Worm (Caenorhabditis elegans) whole organism, early embryonic: ENCODE results near the gene C55A1.6.

Experiments used
- B0310.2 ChIP-seq: sonication (generic microtip); optimal IDR thresholded peaks from 2 replicates; lab custom pipeline; 2016; ENCODE audit warnings: mild to moderate bottlenecking, missing genetic modification characterization, missing compliant biosample characterization
- aly-1 ChIP-seq: sonication (generic microtip); optimal IDR thresholded peaks from 2 replicates; lab custom pipeline; 2016; ENCODE audit warnings: missing genetic modification characterization, missing compliant biosample characterization
- ama-1 ChIP-seq: fragments of 150-350 bp; optimal IDR thresholded peaks from 2 replicates; lab custom pipeline; 2014
- ceh-13 ChIP-seq: fragments of 200-800 bp; sonication (Bioruptor generic); optimal IDR thresholded peaks from 2 replicates; lab custom pipeline; 2018; ENCODE audit warnings: mild to moderate bottlenecking, missing genetic modification characterization, missing compliant biosample characterization
- flt-1 ChIP-seq: fragments of 200-800 bp; sonication (Bioruptor generic); IDR thresholded peaks from 2 replicates; pipeline ENCODE4 v1.3.6; 2022; ENCODE audit warnings: missing genetic modification characterization, missing compliant biosample characterization
- hmbx-1 ChIP-seq: sonication (generic microtip); optimal IDR thresholded peaks from 2 replicates; lab custom pipeline; 2016; ENCODE audit warnings: mild to moderate bottlenecking, missing genetic modification characterization, missing compliant biosample characterization
- hmg-4 ChIP-seq: fragments of 200-800 bp; sonication (Bioruptor generic); optimal IDR thresholded peaks from 2 replicates; lab custom pipeline; 2018; ENCODE audit warnings: mild to moderate bottlenecking, missing genetic modification characterization, missing compliant biosample characterization
- tra-4 ChIP-seq: sonication (generic microtip); optimal IDR thresholded peaks from 2 replicates; lab custom pipeline; 2017; ENCODE audit warnings: missing genetic modification characterization, missing compliant biosample characterization

DNA sequence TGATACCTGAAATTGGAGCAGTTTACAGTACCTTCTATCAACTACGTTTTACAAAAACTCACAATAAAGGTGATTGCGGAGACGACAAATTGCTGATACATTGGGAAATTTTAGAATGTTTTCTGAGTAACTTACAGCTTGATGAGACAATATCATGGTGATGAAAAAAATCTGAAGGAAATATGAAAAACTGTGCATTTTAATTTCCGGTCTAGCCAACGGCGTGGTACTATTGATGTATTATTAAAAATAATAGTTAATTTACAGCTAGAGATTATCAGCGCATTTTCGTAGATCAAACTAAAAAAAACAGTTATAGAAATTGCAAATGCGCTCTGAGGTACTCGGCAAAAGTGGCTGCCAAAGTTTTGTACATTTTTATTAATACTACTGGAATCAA, 50.3 kb downstream of the C55A1.6 start, which contains the start of gene srx-29:
- TF ChIP-seq flt-1 = no peak
- no peak for TF ChIP-seq tra-4
- no peak for TF ChIP-seq B0310.2
- no peak for TF ChIP-seq ceh-13 (GFP tag; lab: Kevin White, UChicago)
- no peak for TF ChIP-seq ama-1 (lab: Kevin White, UChicago)
- no peak for TF ChIP-seq hmg-4 (GFP tag; lab: Kevin White, UChicago)
- no peak for TF ChIP-seq aly-1
- TF ChIP-seq hmbx-1 (tag; lab: Kevin White, UChicago) = no peak
